Fruit fly (Drosophila melanogaster): ENCODE results near the gene CG31204.

DNA sequence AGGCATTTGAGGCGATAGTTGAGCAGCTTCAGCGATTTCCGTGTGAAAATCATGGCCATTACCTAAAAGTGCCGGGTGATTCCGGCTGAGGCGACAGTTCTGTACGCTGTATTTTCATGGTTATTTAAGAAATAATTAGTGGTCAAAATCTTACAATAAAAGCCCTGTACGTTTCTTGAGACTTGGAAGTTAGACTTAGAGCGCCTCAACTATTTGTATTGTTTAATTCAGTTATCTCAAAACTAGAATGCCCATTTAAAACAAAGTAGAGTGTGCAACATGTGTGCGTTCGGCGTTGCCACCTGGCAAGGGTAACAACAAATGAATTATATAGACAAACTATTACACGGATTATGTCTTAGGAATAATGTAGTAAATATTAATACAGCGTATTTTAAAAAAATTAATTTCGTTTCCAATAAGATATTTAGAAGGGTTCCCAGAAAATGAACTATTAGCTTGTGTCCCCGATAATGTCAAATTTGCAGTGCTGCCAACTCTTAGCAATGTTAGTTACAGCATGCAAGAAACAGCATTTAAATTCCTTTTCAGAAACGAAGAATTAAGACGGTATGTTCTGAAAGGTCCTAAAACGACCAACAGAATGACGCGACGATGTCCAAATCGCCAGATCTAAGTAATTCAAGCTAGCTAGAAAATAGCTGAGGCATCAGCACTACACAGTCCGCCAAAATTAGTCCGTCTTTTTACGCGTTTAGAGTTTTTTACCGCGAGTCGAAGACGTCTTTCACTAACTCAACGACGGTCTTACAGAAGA is 11.4 kb upstream of the CG31204 start, which contains the start of gene Gprk2:
- TF ChIP-seq Snoo (tag; optimal IDR thresholded peaks at IDR 0.05) (peak; percentile 100), EcR (GFP tag; optimal IDR thresholded peaks at IDR 0.05) (no peak), CG13204 (GFP tag; optimal IDR thresholded peaks at IDR 0.05) (peak; percentile 99), CG8301 (tag; optimal IDR thresholded peaks at IDR 0.05) (peak; percentile 100), CG10348 (GFP tag; IDR thresholded peaks at IDR 0.05) (peak; percentile 99), CG14655 (GFP tag; optimal IDR thresholded peaks at IDR 0.05) (peak; percentile 100), D1 (tag; optimal IDR thresholded peaks at IDR 0.05) (peak; percentile 100), CG34367 (tag; optimal IDR thresholded peaks at IDR 0.05) (peak; percentile 100), CG12605 (GFP tag; IDR thresholded peaks at IDR 0.05) (peak; percentile 100), CG15710 (tag; optimal IDR thresholded peaks at IDR 0.05) (peak; percentile 100), CG4496 (GFP tag; IDR thresholded peaks at IDR 0.05) (peak; percentile 100), CG17806 (tag; optimal IDR thresholded peaks at IDR 0.05) (peak; percentile 100), Pif1A (GFP tag; optimal IDR thresholded peaks at IDR 0.05) (peak; percentile 100), fd96Ca (GFP tag; IDR thresholded peaks at IDR 0.05) (peak; percentile 100)

Data from whole organism, pupa.